Worm (Caenorhabditis elegans) whole organism, mixed stage, embryonic: ENCODE data around the gene ttr-43.

Experiments used
- ces-1 ChIP-seq: fragments of 150-350 bp; optimal IDR thresholded peaks from 2 replicates; lab custom pipeline; 2014; ENCODE audit warnings: missing biosample characterization, missing genetic modification reagents, missing genetic modification characterization
- hlh-1 ChIP-seq: fragments of 150-350 bp; optimal IDR thresholded peaks from 2 replicates; lab custom pipeline; 2014; ENCODE audit warnings: missing biosample characterization, missing genetic modification reagents, missing genetic modification characterization
- lin-32 ChIP-seq: fragments of 200-800 bp; sonication (Bioruptor generic); optimal IDR thresholded peaks from 2 replicates; lab custom pipeline; 2018; ENCODE audit warnings: mild to moderate bottlenecking, missing genetic modification characterization, missing compliant biosample characterization
- nhr-12 ChIP-seq: fragments of 150-350 bp; optimal IDR thresholded peaks from 2 replicates; lab custom pipeline; 2014; ENCODE audit warnings: missing biosample characterization, missing genetic modification characterization
- nhr-237 ChIP-seq: fragments of 150-350 bp; optimal IDR thresholded peaks from 2 replicates; lab custom pipeline; 2014; ENCODE audit warnings: missing biosample characterization, missing genetic modification characterization
- pha-4 ChIP-seq: fragments of 150-350 bp; optimal IDR thresholded peaks from 2 replicates; lab custom pipeline; 2018; ENCODE audit warnings: missing biosample characterization, missing genetic modification reagents, missing genetic modification characterization
- unc-120 ChIP-seq: sonication (generic microtip); optimal IDR thresholded peaks from 2 replicates; lab custom pipeline; 2017; ENCODE audit warnings: missing genetic modification characterization, missing compliant biosample characterization; ENCODE audit not compliant: poor library complexity, severe bottlenecking
- ztf-11 ChIP-seq: fragments of 150-350 bp; optimal IDR thresholded peaks from 2 replicates; lab custom pipeline; 2014; ENCODE audit warnings: missing biosample characterization, missing genetic modification characterization

ce11 chrV:12548830-12549229, 41.7 kb downstream of the ttr-43 start:
- TF ChIP-seq hlh-1 (tag; lab: Kevin White, UChicago) (no peak), ztf-11 (tag; lab: Kevin White, UChicago) (no peak), pha-4 (no peak), unc-120 (no peak), nhr-237 (tag; lab: Kevin White, UChicago) (no peak), lin-32 (GFP tag; lab: Kevin White, UChicago) (no peak), nhr-12 (tag; lab: Kevin White, UChicago) (no peak), ces-1 (GFP tag; lab: Kevin White, UChicago) (no peak)
